Worm (Caenorhabditis elegans): ENCODE data around the gene sru-29.

DNA sequence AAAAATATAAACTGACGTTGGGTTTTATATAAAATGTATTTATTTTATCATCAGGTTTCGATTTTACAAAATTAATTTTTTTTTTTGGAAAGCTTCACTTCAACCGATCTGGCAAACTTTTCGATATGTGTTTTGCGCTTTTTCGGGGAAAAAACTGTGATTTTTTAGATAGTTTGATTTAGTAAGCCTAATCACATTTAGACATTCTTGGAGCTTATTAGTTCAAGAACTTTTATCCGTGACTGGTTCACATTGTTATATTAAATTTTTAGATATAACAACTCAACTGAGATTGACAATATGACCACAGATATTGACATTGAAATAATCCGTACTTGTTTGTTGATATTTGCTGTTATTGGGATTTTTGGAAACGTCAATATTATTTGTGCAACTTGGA is 26.4 kb downstream of the sru-29 start, which contains the start of gene srsx-21:
- no peak for TF ChIP-seq skn-1 (tag; optimal IDR thresholded peaks at IDR 0.05)
- no peak for TF ChIP-seq nhr-77 (tag; optimal IDR thresholded peaks at IDR 0.05)
- TF ChIP-seq alr-1 (tag; optimal IDR thresholded peaks at IDR 0.05), result no peak
- TF ChIP-seq ama-1 (optimal IDR thresholded peaks at IDR 0.05), result no peak
- TF ChIP-seq mab-5 (tag; optimal IDR thresholded peaks at IDR 0.05), result no peak
- no peak for TF ChIP-seq fos-1 (tag; optimal IDR thresholded peaks at IDR 0.05)
- no peak for TF ChIP-seq gmeb-1 (tag; optimal IDR thresholded peaks at IDR 0.05)
- TF ChIP-seq ztf-11 (tag; optimal IDR thresholded peaks at IDR 0.05), result no peak
- TF ChIP-seq crh-2 (tag; optimal IDR thresholded peaks at IDR 0.05), result no peak
- no peak for TF ChIP-seq lin-11 (tag; optimal IDR thresholded peaks at IDR 0.05)
- TF ChIP-seq lin-39 (tag; optimal IDR thresholded peaks at IDR 0.05), result no peak
- no peak for TF ChIP-seq blmp-1 (tag; optimal IDR thresholded peaks at IDR 0.05; ENCODE audit: insufficient read depth)
- TF ChIP-seq unc-39 (tag; optimal IDR thresholded peaks at IDR 0.05), result no peak
